Worm (Caenorhabditis elegans): ENCODE measurements around the gene F46F5.13.

- TF ChIP-seq ztf-29 (GFP tag; IDR thresholded peaks at IDR 0.05) (no peak), flt-1 (GFP tag; IDR thresholded peaks at IDR 0.05) (no peak), T22C8.4 (GFP tag; IDR thresholded peaks at IDR 0.05) (no peak), ref-1 (GFP tag; conservative IDR thresholded peaks at IDR 0.05) (no peak), ztf-23 (GFP tag; IDR thresholded peaks at IDR 0.05) (no peak), cog-1 (tag; optimal IDR thresholded peaks at IDR 0.05) (no peak), klf-2 (GFP tag; conservative IDR thresholded peaks at IDR 0.05) (no peak), tab-1 (GFP tag; IDR thresholded peaks at IDR 0.05) (no peak), med-1 (GFP tag; optimal IDR thresholded peaks at IDR 0.05; ENCODE audit: insufficient read depth) (no peak)
Observed at ce11 chrII:754971-755370, 48.1 kb upstream of the F46F5.13 start.
